Worm (Caenorhabditis elegans) whole organism, early embryonic: Measurements from ENCODE around the gene srsx-24.

Source experiments
- B0310.2 ChIP-seq: sonication (generic microtip); optimal IDR thresholded peaks from 2 replicates; lab custom pipeline; 2016; ENCODE audit warnings: mild to moderate bottlenecking, missing genetic modification characterization, missing compliant biosample characterization
- F13C5.2 ChIP-seq: sonication (generic microtip); optimal IDR thresholded peaks from 2 replicates; lab custom pipeline; 2017; ENCODE audit warnings: mild to moderate bottlenecking, missing genetic modification characterization, inconsistent platforms, missing compliant biosample characterization
- ama-1 ChIP-seq: fragments of 150-350 bp; optimal IDR thresholded peaks from 2 replicates; lab custom pipeline; 2014
- hmbx-1 ChIP-seq: sonication (generic microtip); optimal IDR thresholded peaks from 2 replicates; lab custom pipeline; 2016; ENCODE audit warnings: mild to moderate bottlenecking, missing genetic modification characterization, missing compliant biosample characterization
- hmg-4 ChIP-seq: fragments of 200-800 bp; sonication (Bioruptor generic); optimal IDR thresholded peaks from 2 replicates; lab custom pipeline; 2018; ENCODE audit warnings: mild to moderate bottlenecking, missing genetic modification characterization, missing compliant biosample characterization
- pes-1 ChIP-seq: fragments of 200-800 bp; sonication (Bioruptor generic); IDR thresholded peaks from 2 replicates; pipeline ENCODE4 v1.3.6; 2022; ENCODE audit warnings: missing genetic modification reagents, missing genetic modification characterization, missing compliant biosample characterization

- no peak for TF ChIP-seq F13C5.2 (tag; lab: Kevin White, UChicago)
- TF ChIP-seq ama-1 = no peak
- TF ChIP-seq pes-1 (GFP tag; lab: Robert Waterston, UW) = no peak
- TF ChIP-seq hmbx-1 (tag; lab: Kevin White, UChicago) = no peak
- no peak for TF ChIP-seq B0310.2 (tag; lab: Kevin White, UChicago)
- TF ChIP-seq hmg-4 (GFP tag; lab: Kevin White, UChicago) = no peak
These were observed 37.3 kb upstream of the srsx-24 start for ce11 chrV:7416569-7416968.
